Worm (Caenorhabditis elegans): ENCODE data around the gene F58F12.3.

Gene F58F12.3

DNA sequence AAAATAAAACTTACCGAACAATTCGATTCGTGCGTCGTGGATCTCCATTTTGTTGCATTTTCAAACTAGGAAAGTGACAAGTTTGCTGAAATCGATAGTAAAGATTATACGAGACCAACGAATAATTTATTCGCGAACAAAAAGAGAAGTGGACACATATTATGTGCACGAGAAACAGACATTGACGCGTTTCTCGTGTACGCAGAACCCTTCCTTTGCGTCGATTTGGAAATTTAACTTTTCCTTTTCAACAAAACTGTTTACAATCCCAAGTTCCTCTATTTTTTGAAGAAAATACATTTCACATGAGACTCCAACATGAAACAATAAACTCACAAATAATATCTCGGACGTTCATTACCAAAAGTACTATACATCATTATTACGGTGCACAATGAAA lies 30.3 kb downstream of the F58F12.3 start, which contains the start of gene K10B2.4:
Gene K10B2.4, minus strand, starts transcription at position 138 of the 400 bp plus-strand sequence.
- TF ChIP-seq mxl-1 (tag; optimal IDR thresholded peaks at IDR 0.05) (no peak), efl-1 (GFP tag; optimal IDR thresholded peaks at IDR 0.05) (no peak), aptf-2 (GFP tag; conservative IDR thresholded peaks at IDR 0.05) (no peak), B0336.3 (GFP tag; IDR thresholded peaks at IDR 0.05) (peak; percentile 36; the same call in 1 of the 2 replicates), rcor-1 (GFP tag; IDR thresholded peaks at IDR 0.05) (peak; percentile 43; the same call in 1 of the 2 replicates), lin-40 (tag; optimal IDR thresholded peaks at IDR 0.05) (peak; percentile 47), B0035.1 (tag; optimal IDR thresholded peaks at IDR 0.05) (peak; percentile 56), athp-1 (tag; optimal IDR thresholded peaks at IDR 0.05) (no peak), F49E8.2 (tag; optimal IDR thresholded peaks at IDR 0.05; ENCODE audit: insufficient read depth) (peak; percentile 43), pha-4 (tag; optimal IDR thresholded peaks at IDR 0.05) (no peak), ZK185.1 (tag; optimal IDR thresholded peaks at IDR 0.05; ENCODE audit: poor library complexity, severe bottlenecking) (peak; percentile 58), hmg-1.2 (GFP tag; IDR thresholded peaks at IDR 0.05) (0 out of 2 replicates have a peak, but pooled peaks have one; percentile 27), nhr-120 (GFP tag; IDR thresholded peaks at IDR 0.05) (no peak), dox-1 (GFP tag; IDR thresholded peaks at IDR 0.05) (peak; percentile 64), ceh-79 (tag; optimal IDR thresholded peaks at IDR 0.05) (no peak), ets-4 (GFP tag; optimal IDR thresholded peaks at IDR 0.05) (no peak), mcd-1 (GFP tag; IDR thresholded peaks at IDR 0.05) (peak; percentile 59; the same call in 1 of the 2 replicates), F33H1.4 (GFP tag; IDR thresholded peaks at IDR 0.05) (no peak), ztf-26 (tag; optimal IDR thresholded peaks at IDR 0.05) (no peak), dpl-1 (GFP tag; optimal IDR thresholded peaks at IDR 0.05) (peak; percentile 46), attf-3 (GFP tag; conservative IDR thresholded peaks at IDR 0.05) (no peak), ztf-18 (tag; optimal IDR thresholded peaks at IDR 0.05) (peak; percentile 92), Y67H2A.10 (GFP tag; conservative IDR thresholded peaks at IDR 0.05) (0 out of 2 replicates have a peak, but pooled peaks have one; percentile 21), B0019.2 (GFP tag; conservative IDR thresholded peaks at IDR 0.05) (no peak), nhr-80 (tag; optimal IDR thresholded peaks at IDR 0.05) (peak; percentile 61), hrde-1 (tag; optimal IDR thresholded peaks at IDR 0.05; ENCODE audit: borderline replicate concordance) (peak; percentile 53), chd-7 (tag; optimal IDR thresholded peaks at IDR 0.05) (no peak), bed-2 (GFP tag; IDR thresholded peaks at IDR 0.05) (no peak), attf-6 (GFP tag; IDR thresholded peaks at IDR 0.05) (no peak), cebp-1 (GFP tag; IDR thresholded peaks at IDR 0.05) (no peak), cebp-1 (tag; optimal IDR thresholded peaks at IDR 0.05) (peak; percentile 47), lin-35 (GFP tag; optimal IDR thresholded peaks at IDR 0.05) (peak in 1 of 3 experiments; percentile 47), let-607 (tag; optimal IDR thresholded peaks at IDR 0.05) (peak in 1 of 2 experiments; percentile 5), F37B4.10 (GFP tag; IDR thresholded peaks at IDR 0.05) (no peak), hsf-1 (GFP tag; IDR thresholded peaks at IDR 0.05) (0 out of 2 replicates have a peak, but pooled peaks have one; percentile 35), ceh-27 (GFP tag; optimal IDR thresholded peaks at IDR 0.05) (peak; percentile 32), D2030.7 (GFP tag; IDR thresholded peaks at IDR 0.05) (peak; percentile 41; the same call in 1 of the 2 replicates), pbrm-1 (GFP tag; IDR thresholded peaks at IDR 0.05) (no peak), hlh-12 (tag; optimal IDR thresholded peaks at IDR 0.05) (no peak), sdz-38 (tag; optimal IDR thresholded peaks at IDR 0.05) (no peak), tlf-1 (GFP tag; optimal IDR thresholded peaks at IDR 0.05) (peak; percentile 43), him-1 (tag; optimal IDR thresholded peaks at IDR 0.05) (no peak), Y53G8AR.9 (GFP tag; conservative IDR thresholded peaks at IDR 0.05) (no peak), ceh-40 (GFP tag; IDR thresholded peaks at IDR 0.05) (no peak), attf-5 (GFP tag; optimal IDR thresholded peaks at IDR 0.05) (peak; percentile 72), ztf-28 (GFP tag; IDR thresholded peaks at IDR 0.05) (no peak), F23B12.7 (tag; optimal IDR thresholded peaks at IDR 0.05; ENCODE audit: insufficient read depth) (peak; percentile 80), K12H6.12 (tag; optimal IDR thresholded peaks at IDR 0.05) (no peak), fkh-3 (tag; optimal IDR thresholded peaks at IDR 0.05) (no peak)
